Fruit fly (Drosophila melanogaster) whole organism: ENCODE results near the gene Top2.

Experiments used
- CG8478 ChIP-seq: fragments of >200 bp; optimal IDR thresholded peaks from 2 replicates; lab custom pipeline; 2018; ENCODE audit warnings: inconsistent platforms
- Dll ChIP-seq: fragments of >200 bp; optimal IDR thresholded peaks from 2 replicates; lab custom pipeline; 2017
- EcR ChIP-seq, 2 experiments: fragments of >200 bp; optimal IDR thresholded peaks; 2 replicates each; lab custom pipeline; 2017; ENCODE audit warnings: missing biosample characterization in 2 of 2, missing genetic modification characterization in 2 of 2, missing genetic modification reagents in 2 of 2
- pan ChIP-seq: fragments of >200 bp; optimal IDR thresholded peaks from 2 replicates; lab custom pipeline; 2017
- psq ChIP-seq: fragments of >200 bp; optimal IDR thresholded peaks from 2 replicates; lab custom pipeline; 2017
- usp ChIP-seq: fragments of >200 bp; optimal IDR thresholded peaks from 2 replicates; lab custom pipeline; 2017; ENCODE audit warnings: missing biosample characterization, missing genetic modification characterization, mixed read lengths

- TF ChIP-seq psq (lab: Kevin White, UChicago): no peak
- no peak for TF ChIP-seq CG8478 (lab: Kevin White, UChicago)
- TF ChIP-seq pan (lab: Kevin White, UChicago): no peak
- TF ChIP-seq usp: no peak
- TF ChIP-seq Dll (lab: Kevin White, UChicago): no peak
- no peak for TF ChIP-seq EcR (GFP tag; optimal IDR thresholded peaks at IDR 0.05; lab: Kevin White, UChicago)
Measured at dm6 chr2L:19434260-19434659, 19.0 kb downstream of the Top2 start.
